Fruit fly (Drosophila melanogaster) whole organism, embryonic: Measurements from ENCODE around the gene Teh1.

Experiments
- B-H1 ChIP-seq: fragments of 200-800 bp; sonication (Bioruptor generic); IDR thresholded peaks from 3 replicates; pipeline ENCODE4 v1.3.6; 2022; ENCODE audit warnings: missing biosample characterization, missing genetic modification characterization
- BEAF-32 ChIP-seq: fragments of 200-800 bp; sonication (Bioruptor generic); optimal IDR thresholded peaks from 3 replicates; lab custom pipeline; 2017; ENCODE audit warnings: missing biosample characterization, missing genetic modification characterization, mild to moderate bottlenecking, moderate library complexity, missing genetic modification reagents
- CG1024 ChIP-seq: fragments of 200-800 bp; sonication (Bioruptor generic); IDR thresholded peaks from 2 replicates; pipeline ENCODE4 v1.3.6; 2022; ENCODE audit warnings: missing biosample characterization, missing genetic modification characterization
- CG10431 ChIP-seq: fragments of 200-800 bp; sonication (Bioruptor generic); optimal IDR thresholded peaks from 3 replicates; lab custom pipeline; 2018; ENCODE audit warnings: missing biosample characterization, mild to moderate bottlenecking, missing genetic modification characterization
- CG10543 ChIP-seq: fragments of 200-800 bp; sonication (Bioruptor generic); optimal IDR thresholded peaks from 3 replicates; lab custom pipeline; 2017; ENCODE audit warnings: missing biosample characterization, mild to moderate bottlenecking, missing genetic modification characterization, moderate library complexity
- CG10654 ChIP-seq: fragments of 200-800 bp; sonication (Bioruptor generic); optimal IDR thresholded peaks from 2 replicates; lab custom pipeline; 2016; ENCODE audit warnings: missing biosample characterization, missing genetic modification characterization
- CG11085 ChIP-seq: fragments of 200-800 bp; sonication (Bioruptor generic); IDR thresholded peaks from 2 replicates; pipeline ENCODE4 v1.3.6; 2022; ENCODE audit warnings: missing biosample characterization, missing genetic modification characterization
- CG11093 ChIP-seq: fragments of 200-800 bp; sonication (Bioruptor generic); IDR thresholded peaks from 3 replicates; pipeline ENCODE4 v1.3.6; 2022; ENCODE audit warnings: missing biosample characterization, missing genetic modification characterization
- CG12155 ChIP-seq: fragments of 200-800 bp; sonication (Bioruptor generic); optimal IDR thresholded peaks from 3 replicates; lab custom pipeline; 2016; ENCODE audit warnings: missing biosample characterization, missing genetic modification characterization
- CG12236 ChIP-seq: fragments of 200-800 bp; sonication (Bioruptor generic); optimal IDR thresholded peaks from 2 replicates; lab custom pipeline; 2016; ENCODE audit warnings: missing biosample characterization, missing genetic modification characterization
- CG12942 ChIP-seq: fragments of 200-800 bp; sonication (Bioruptor generic); optimal IDR thresholded peaks from 3 replicates; lab custom pipeline; 2016; ENCODE audit warnings: missing biosample characterization, missing genetic modification characterization
- CG13287 ChIP-seq: fragments of 200-800 bp; sonication (Bioruptor generic); IDR thresholded peaks from 2 replicates; pipeline ENCODE4 v1.3.6; 2022; ENCODE audit warnings: missing biosample characterization, missing genetic modification characterization; ENCODE audit not compliant: partially characterized antibody
- CG15011 ChIP-seq: fragments of 200-800 bp; sonication (Bioruptor generic); optimal IDR thresholded peaks from 3 replicates; lab custom pipeline; 2018; ENCODE audit warnings: missing biosample characterization, mild to moderate bottlenecking, missing genetic modification characterization
- CG15479 ChIP-seq: fragments of 200-800 bp; sonication (Bioruptor generic); optimal IDR thresholded peaks from 3 replicates; lab custom pipeline; 2019; ENCODE audit warnings: missing biosample characterization, mild to moderate bottlenecking, missing genetic modification characterization, moderate library complexity
- CG17912 ChIP-seq: fragments of 200-800 bp; sonication (Bioruptor generic); optimal IDR thresholded peaks from 2 replicates; lab custom pipeline; 2018; ENCODE audit warnings: missing biosample characterization, mild to moderate bottlenecking, missing genetic modification characterization
- CG18619 ChIP-seq: fragments of 200-800 bp; sonication (Bioruptor generic); optimal IDR thresholded peaks from 3 replicates; lab custom pipeline; 2017; ENCODE audit warnings: missing biosample characterization, mild to moderate bottlenecking, missing genetic modification characterization
- CG18764 ChIP-seq: fragments of 200-800 bp; sonication (Bioruptor generic); optimal IDR thresholded peaks from 3 replicates; lab custom pipeline; 2016; ENCODE audit warnings: missing biosample characterization, missing genetic modification characterization
- CG2129 ChIP-seq: fragments of 200-800 bp; sonication (Bioruptor generic); IDR thresholded peaks from 2 replicates; pipeline ENCODE4 v1.3.6; 2022; ENCODE audit warnings: missing biosample characterization, missing genetic modification characterization; ENCODE audit not compliant: partially characterized antibody
- CG3847 ChIP-seq: fragments of 200-800 bp; sonication (Bioruptor generic); IDR thresholded peaks from 2 replicates; pipeline ENCODE4 v1.3.6; 2022; ENCODE audit warnings: missing biosample characterization, missing genetic modification characterization
- CG42726 ChIP-seq: fragments of 200-800 bp; sonication (Bioruptor generic); IDR thresholded peaks from 2 replicates; pipeline ENCODE4 v1.3.6; 2022; ENCODE audit warnings: missing biosample characterization, missing genetic modification characterization; ENCODE audit not compliant: partially characterized antibody
- CG4707 ChIP-seq: fragments of 200-800 bp; sonication (Bioruptor generic); optimal IDR thresholded peaks from 2 replicates; lab custom pipeline; 2018; ENCODE audit warnings: missing biosample characterization, mild to moderate bottlenecking, missing genetic modification characterization, moderate library complexity
- CG7786 ChIP-seq: fragments of 200-800 bp; sonication (Bioruptor generic); optimal IDR thresholded peaks from 2 replicates; lab custom pipeline; 2016; ENCODE audit warnings: missing biosample characterization, missing genetic modification characterization
- CG8478 ChIP-seq: fragments of >200 bp; optimal IDR thresholded peaks from 2 replicates; lab custom pipeline; 2018
- E2f2 ChIP-seq: fragments of 200-800 bp; sonication (Bioruptor generic); IDR thresholded peaks from 2 replicates; pipeline ENCODE4 v1.3.6; 2022; ENCODE audit warnings: missing biosample characterization, missing genetic modification characterization
- Hr78 ChIP-seq, 2 experiments: fragments of 200-800 bp in 1 of 2; fragments of >200 bp in 1 of 2; sonication (Bioruptor generic) in 1 of 2; optimal IDR thresholded peaks; 2 replicates each; lab custom pipeline; 2017 to 2019; ENCODE audit warnings: missing biosample characterization in 2 of 2, missing genetic modification characterization in 2 of 2, mild to moderate bottlenecking in 1 of 2, moderate library complexity in 1 of 2
- MESR4 ChIP-seq: fragments of 200-800 bp; sonication (Bioruptor generic); optimal IDR thresholded peaks from 2 replicates; lab custom pipeline; 2018; ENCODE audit warnings: missing biosample characterization, mild to moderate bottlenecking, missing genetic modification characterization, moderate library complexity
- Mes4 ChIP-seq: fragments of 200-800 bp; sonication (Bioruptor generic); optimal IDR thresholded peaks from 2 replicates; lab custom pipeline; 2016; ENCODE audit warnings: missing biosample characterization, missing genetic modification characterization
- Oaz ChIP-seq: fragments of 200-800 bp; sonication (Bioruptor generic); IDR thresholded peaks from 2 replicates; pipeline ENCODE4 v1.3.6; 2022; ENCODE audit warnings: missing biosample characterization, missing genetic modification characterization
- Oli ChIP-seq: fragments of 200-800 bp; sonication (Bioruptor generic); optimal IDR thresholded peaks from 2 replicates; lab custom pipeline; 2018; ENCODE audit warnings: missing biosample characterization, mild to moderate bottlenecking, missing genetic modification characterization, moderate library complexity
- Scr ChIP-seq: fragments of 200-800 bp; sonication (Bioruptor generic); IDR thresholded peaks from 2 replicates; pipeline ENCODE4 v1.3.6; 2022; ENCODE audit warnings: missing biosample characterization, missing genetic modification characterization; ENCODE audit not compliant: partially characterized antibody
- ac ChIP-seq: fragments of 200-800 bp; sonication (Bioruptor generic); optimal IDR thresholded peaks from 3 replicates; lab custom pipeline; 2017; ENCODE audit warnings: missing biosample characterization, mild to moderate bottlenecking, missing genetic modification characterization
- al ChIP-seq: fragments of 200-800 bp; sonication (Bioruptor generic); IDR thresholded peaks from 2 replicates; pipeline ENCODE4 v1.3.6; 2022; ENCODE audit warnings: missing biosample characterization, missing genetic modification characterization
- bigmax ChIP-seq: fragments of 200-800 bp; sonication (Bioruptor generic); optimal IDR thresholded peaks from 2 replicates; lab custom pipeline; 2018; ENCODE audit warnings: missing biosample characterization, mild to moderate bottlenecking, missing genetic modification characterization
- cad ChIP-seq: fragments of >200 bp; optimal IDR thresholded peaks from 2 replicates; lab custom pipeline; 2017; ENCODE audit warnings: missing biosample characterization, missing genetic modification characterization
- cwo ChIP-seq: fragments of 200-800 bp; sonication (Bioruptor generic); optimal IDR thresholded peaks from 3 replicates; lab custom pipeline; 2017; ENCODE audit warnings: missing biosample characterization, missing genetic modification characterization, mild to moderate bottlenecking, moderate library complexity, missing genetic modification reagents
- esg ChIP-seq: fragments of 200-800 bp; sonication (Bioruptor generic); conservative IDR thresholded peaks from 2 replicates; pipeline ENCODE4 v1.3.6; 2022; ENCODE audit warnings: missing biosample characterization, missing genetic modification characterization
- gfzf ChIP-seq: fragments of 200-800 bp; sonication (Bioruptor generic); optimal IDR thresholded peaks from 2 replicates; lab custom pipeline; 2016; ENCODE audit warnings: missing biosample characterization, mild to moderate bottlenecking, missing genetic modification characterization, moderate library complexity
- h ChIP-seq: fragments of >200 bp; optimal IDR thresholded peaks from 2 replicates; lab custom pipeline; 2017
- lola ChIP-seq, 3 experiments: fragments of >200 bp in 2 of 3; fragments of 200-800 bp in 1 of 3; sonication (Bioruptor generic) in 1 of 3; optimal IDR thresholded peaks; 2 replicates each; lab custom pipeline; 2017 to 2019; ENCODE audit warnings: missing biosample characterization in 3 of 3, missing genetic modification characterization in 3 of 3, mild to moderate bottlenecking in 1 of 3, moderate library complexity in 1 of 3
- pan ChIP-seq, 4 experiments: fragments of >200 bp in 3 of 4; fragments of 200-800 bp in 1 of 4; sonication (Bioruptor generic) in 1 of 4; optimal IDR thresholded peaks in 3 of 4; IDR thresholded peaks in 1 of 4; 2 replicates each; pipeline versions ENCODE4 v1.3.6 to Lab custom; 2017 to 2022; ENCODE audit warnings: missing biosample characterization in 2 of 4, missing genetic modification characterization in 2 of 4, mixed read lengths in 1 of 4
- sc ChIP-seq, 3 experiments: fragments of >200 bp in 2 of 3; fragments of 200-800 bp in 1 of 3; sonication (Bioruptor generic) in 1 of 3; optimal IDR thresholded peaks; 2 replicates in 2 of 3; 3 replicates in 1 of 3; lab custom pipeline; 2017; ENCODE audit warnings: mild to moderate bottlenecking in 1 of 3, missing biosample characterization in 1 of 3, missing genetic modification characterization in 1 of 3, missing genetic modification reagents in 1 of 3
- sens ChIP-seq: fragments of 200-800 bp; sonication (Bioruptor generic); peaks from one replicate; lab custom pipeline; 2016; ENCODE audit warnings: missing biosample characterization, missing genetic modification characterization
- sens-2 ChIP-seq: fragments of 200-800 bp; sonication (Bioruptor generic); IDR thresholded peaks from 2 replicates; pipeline ENCODE4 v1.3.6; 2022; ENCODE audit warnings: missing biosample characterization, missing genetic modification characterization
- seq ChIP-seq: fragments of 200-800 bp; sonication (Bioruptor generic); IDR thresholded peaks from 2 replicates; pipeline ENCODE4 v1.3.6; 2022; ENCODE audit warnings: missing biosample characterization, missing genetic modification characterization
- ssp ChIP-seq: fragments of 200-800 bp; sonication (Bioruptor generic); IDR thresholded peaks from 2 replicates; pipeline ENCODE4 v1.3.6; 2022; ENCODE audit warnings: missing biosample characterization, missing genetic modification characterization
- tna ChIP-seq: fragments of 200-800 bp; sonication (Bioruptor generic); IDR thresholded peaks from 2 replicates; pipeline ENCODE4 v1.3.6; 2022; ENCODE audit warnings: missing biosample characterization, missing genetic modification characterization; ENCODE audit not compliant: partially characterized antibody
- vnd ChIP-seq: fragments of 200-800 bp; sonication (Bioruptor generic); IDR thresholded peaks from 3 replicates; pipeline ENCODE4 v1.3.6; 2022; ENCODE audit warnings: missing biosample characterization, missing genetic modification characterization; ENCODE audit not compliant: partially characterized antibody
- zf30C ChIP-seq: fragments of 200-800 bp; sonication (Bioruptor generic); optimal IDR thresholded peaks from 3 replicates; lab custom pipeline; 2018; ENCODE audit warnings: missing biosample characterization, mild to moderate bottlenecking, missing genetic modification characterization

Teh1 gene

dm6 chr3R:9874118-9874808 is 6.3 kb upstream of the Teh1 start, which contains the start of the genes CG46467 and Glut4EF (continued):
- TF ChIP-seq Oaz (GFP tag; lab: Robert Waterston, UW) (no peak), CG4707 (GFP tag; lab: Kevin White, UChicago) (no peak), bigmax (GFP tag; lab: Kevin White, UChicago) (peak; percentile 23), MESR4 (GFP tag; lab: Kevin White, UChicago) (no peak), B-H1 (GFP tag; lab: Robert Waterston, UW) (no peak), Hr78 (GFP tag; optimal IDR thresholded peaks at IDR 0.05; lab: Kevin White, UChicago) (no peak), gfzf (GFP tag; lab: Kevin White, UChicago) (no peak), cwo (GFP tag; lab: Kevin White, UChicago) (peak; percentile 5), h (lab: Kevin White, UChicago) (no peak), vnd (GFP tag; lab: Robert Waterston, UW) (no peak), CG12155 (no peak), CG11085 (GFP tag; lab: Robert Waterston, UW) (no peak), CG42726 (GFP tag; lab: Robert Waterston, UW) (no peak), tna (GFP tag; lab: Robert Waterston, UW) (peak; percentile 35; the same call in 1 of the 2 replicates), CG15479 (GFP tag; lab: Kevin White, UChicago) (no peak), Oli (tag; lab: Kevin White, UChicago) (no peak), sens-2 (GFP tag; lab: Robert Waterston, UW) (no peak), CG12942 (GFP tag; lab: Kevin White, UChicago) (no peak), CG8478 (peak; percentile 70), CG7786 (GFP tag; lab: Kevin White, UChicago) (no peak), CG3847 (GFP tag; lab: Robert Waterston, UW) (no peak), CG10654 (GFP tag; lab: Kevin White, UChicago) (no peak), CG2129 (no peak), al (GFP tag; lab: Robert Waterston, UW) (no peak), CG18619 (no peak), ac (GFP tag; lab: Kevin White, UChicago) (no peak), CG15011 (GFP tag; lab: Kevin White, UChicago) (no peak), CG1024 (GFP tag; lab: Robert Waterston, UW) (no peak), sc (optimal IDR thresholded peaks at IDR 0.05; lab: Kevin White, UChicago) (no peak), sc (GFP tag; optimal IDR thresholded peaks at IDR 0.05; lab: Kevin White, UChicago) (no peak), CG17912 (no peak), CG11093 (GFP tag; lab: Robert Waterston, UW) (no peak), CG12236 (GFP tag; lab: Kevin White, UChicago) (no peak), CG13287 (GFP tag; lab: Robert Waterston, UW) (peak; percentile 42; the same call in 1 of the 2 replicates), esg (no peak), CG10431 (GFP tag; lab: Kevin White, UChicago) (no peak), Mes4 (peak; percentile 8), pan (optimal IDR thresholded peaks at IDR 0.05; lab: Kevin White, UChicago) (no peak), pan (GFP tag; optimal IDR thresholded peaks at IDR 0.05 in 1 of 2, IDR thresholded peaks at IDR 0.05 in 1 of 2) (no peak), BEAF-32 (no peak), lola (GFP tag; optimal IDR thresholded peaks at IDR 0.05; lab: Kevin White, UChicago) (peak in 1 of 3 experiments; percentile 78), CG10543 (peak; percentile 55), E2f2 (GFP tag; lab: Robert Waterston, UW) (peak; percentile 27; the same call in 1 of the 2 replicates), Scr (GFP tag; lab: Robert Waterston, UW) (0 out of 2 replicates have a peak, but pooled peaks have one; percentile 20), sens (GFP tag; lab: Kevin White, UChicago) (peak; percentile 50), zf30C (GFP tag; lab: Kevin White, UChicago) (no peak), ssp (GFP tag; lab: Robert Waterston, UW) (no peak), CG18764 (GFP tag; lab: Kevin White, UChicago) (no peak), seq (GFP tag; lab: Robert Waterston, UW) (peak; percentile 41; the same call in 1 of the 2 replicates), cad (GFP tag; lab: Kevin White, UChicago) (no peak)
